Fruit fly (Drosophila melanogaster) whole organism, adult: Measurements from ENCODE around the gene CG32987.

Experiments used
- CG11617 ChIP-seq: fragments of 200-800 bp; sonication (Bioruptor generic); optimal IDR thresholded peaks from 2 replicates; lab custom pipeline; 2017; ENCODE audit warnings: mild to moderate bottlenecking, missing biosample characterization, missing genetic modification reagents, missing genetic modification characterization
- CG12768 ChIP-seq: fragments of 200-800 bp; sonication (Bioruptor generic); optimal IDR thresholded peaks from 2 replicates; lab custom pipeline; 2017; ENCODE audit warnings: missing biosample characterization, missing genetic modification characterization, mild to moderate bottlenecking, moderate library complexity, missing genetic modification reagents
- CG14711 ChIP-seq: fragments of 200-800 bp; sonication (Bioruptor generic); optimal IDR thresholded peaks from 2 replicates; lab custom pipeline; 2018; ENCODE audit warnings: missing biosample characterization, mild to moderate bottlenecking, missing genetic modification characterization, moderate library complexity
- CG1620 ChIP-seq: fragments of 200-800 bp; sonication (Bioruptor generic); optimal IDR thresholded peaks from 2 replicates; lab custom pipeline; 2016; ENCODE audit warnings: missing biosample characterization, missing genetic modification characterization
- CG33017 ChIP-seq: fragments of 200-800 bp; sonication (Bioruptor generic); optimal IDR thresholded peaks from 2 replicates; lab custom pipeline; 2018; ENCODE audit warnings: missing biosample characterization, mild to moderate bottlenecking, missing genetic modification characterization, moderate library complexity
- CG5204 ChIP-seq: fragments of 200-800 bp; sonication (Bioruptor generic); optimal IDR thresholded peaks from 2 replicates; lab custom pipeline; 2016; ENCODE audit warnings: missing biosample characterization, missing genetic modification characterization
- CG7045 ChIP-seq: fragments of 200-800 bp; sonication (Bioruptor generic); optimal IDR thresholded peaks from 2 replicates; lab custom pipeline; 2017; ENCODE audit warnings: missing biosample characterization, mild to moderate bottlenecking, missing genetic modification characterization
- CG7101 ChIP-seq: fragments of 200-800 bp; sonication (Bioruptor generic); optimal IDR thresholded peaks from 2 replicates; lab custom pipeline; 2018; ENCODE audit warnings: missing biosample characterization, mild to moderate bottlenecking, missing genetic modification characterization, moderate library complexity
- Clk ChIP-seq: fragments of 200-800 bp; sonication (Bioruptor generic); optimal IDR thresholded peaks from 2 replicates; lab custom pipeline; 2017; ENCODE audit warnings: missing biosample characterization, missing genetic modification characterization
- Crg-1 ChIP-seq: fragments of 200-800 bp; sonication (Bioruptor generic); optimal IDR thresholded peaks from 2 replicates; lab custom pipeline; 2016; ENCODE audit warnings: missing biosample characterization, missing genetic modification characterization
- Hr96 ChIP-seq: fragments of 200-800 bp; sonication (Bioruptor generic); optimal IDR thresholded peaks from 2 replicates; lab custom pipeline; 2016; ENCODE audit warnings: missing biosample characterization, missing genetic modification characterization
- Mnt ChIP-seq: fragments of 200-800 bp; sonication (Bioruptor generic); optimal IDR thresholded peaks from 2 replicates; lab custom pipeline; 2016; ENCODE audit warnings: missing biosample characterization, mild to moderate bottlenecking, missing genetic modification characterization
- bab1 ChIP-seq: fragments of 200-800 bp; sonication (Bioruptor generic); optimal IDR thresholded peaks from 3 replicates; lab custom pipeline; 2019; ENCODE audit warnings: missing biosample characterization, mild to moderate bottlenecking, missing genetic modification characterization, moderate library complexity
- cic ChIP-seq: fragments of 200-800 bp; sonication (Bioruptor generic); optimal IDR thresholded peaks from 2 replicates; lab custom pipeline; 2017; ENCODE audit warnings: missing biosample characterization, mild to moderate bottlenecking, missing genetic modification characterization, moderate library complexity
- cnc ChIP-seq, 2 experiments: fragments of >200 bp; optimal IDR thresholded peaks; 2 replicates each; lab custom pipeline; 2017
- kay ChIP-seq: fragments of 200-800 bp; sonication (Bioruptor generic); peaks from one replicate; lab custom pipeline; 2016; ENCODE audit warnings: missing biosample characterization, missing genetic modification characterization, borderline replicate concordance
- ovo ChIP-seq: fragments of 200-800 bp; sonication (Bioruptor generic); optimal IDR thresholded peaks from 2 replicates; lab custom pipeline; 2016; ENCODE audit warnings: missing biosample characterization, missing genetic modification characterization
- pad ChIP-seq: fragments of 200-800 bp; sonication (Bioruptor generic); optimal IDR thresholded peaks from 3 replicates; lab custom pipeline; 2017; ENCODE audit warnings: missing biosample characterization, missing genetic modification characterization, mild to moderate bottlenecking, moderate library complexity, missing genetic modification reagents
- tj ChIP-seq: fragments of 200-800 bp; sonication (Bioruptor generic); optimal IDR thresholded peaks from 3 replicates; lab custom pipeline; 2017; ENCODE audit warnings: missing biosample characterization, mild to moderate bottlenecking, missing genetic modification characterization, moderate library complexity
- toe ChIP-seq: fragments of 200-800 bp; sonication (Bioruptor generic); optimal IDR thresholded peaks from 2 replicates; lab custom pipeline; 2016; ENCODE audit warnings: missing biosample characterization, missing genetic modification characterization

The CG32987 gene

dm6 chr2L:8842262-8842561 is 21.4 kb upstream of the CG32987 start:
- TF ChIP-seq cnc (optimal IDR thresholded peaks at IDR 0.05; lab: Kevin White, UChicago) = no peak
- TF ChIP-seq ovo = no peak
- TF ChIP-seq CG1620 = no peak
- no peak for TF ChIP-seq CG7101
- TF ChIP-seq tj (GFP tag; lab: Kevin White, UChicago) = no peak
- TF ChIP-seq Hr96 (GFP tag; lab: Kevin White, UChicago) = no peak
- TF ChIP-seq toe (GFP tag; lab: Kevin White, UChicago) = no peak
- TF ChIP-seq CG11617 = no peak
- TF ChIP-seq CG5204 (GFP tag; lab: Kevin White, UChicago) = no peak
- no peak for TF ChIP-seq kay (GFP tag; lab: Kevin White, UChicago)
- TF ChIP-seq CG7045 (GFP tag; lab: Kevin White, UChicago) = no peak
- TF ChIP-seq bab1 = no peak
- TF ChIP-seq cic (GFP tag; lab: Kevin White, UChicago) = no peak
- TF ChIP-seq Crg-1 (GFP tag; lab: Kevin White, UChicago) = no peak
- no peak for TF ChIP-seq pad (GFP tag; lab: Kevin White, UChicago)
- no peak for TF ChIP-seq Mnt (GFP tag; lab: Kevin White, UChicago)
- no peak for TF ChIP-seq CG12768
- TF ChIP-seq Clk (GFP tag; lab: Kevin White, UChicago) = no peak
- TF ChIP-seq CG14711 = no peak
- no peak for TF ChIP-seq CG33017 (tag; lab: Kevin White, UChicago)

DNA sequence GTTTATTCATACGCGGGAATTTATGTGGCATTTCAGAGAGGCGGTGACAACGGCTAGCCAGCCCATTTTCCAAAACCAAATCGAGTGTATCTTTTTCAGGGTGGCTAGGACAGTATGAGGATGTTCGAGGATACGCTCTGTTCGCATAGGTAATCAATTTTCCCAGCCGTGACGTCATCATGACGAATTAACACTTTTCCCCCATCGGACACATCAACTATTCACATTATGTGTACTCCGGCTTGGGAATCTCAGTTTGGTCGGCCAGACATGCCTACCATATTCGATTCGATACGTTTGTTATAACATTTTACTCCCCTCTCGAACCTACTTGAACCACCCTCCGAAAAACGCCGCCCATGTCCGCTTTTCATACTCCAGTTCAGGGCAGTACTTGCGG is 20.0 kb upstream of the CG32987 start:
- TF ChIP-seq Crg-1 (GFP tag; lab: Kevin White, UChicago) (no peak), tj (GFP tag; lab: Kevin White, UChicago) (no peak), toe (GFP tag; lab: Kevin White, UChicago) (no peak), cnc (optimal IDR thresholded peaks at IDR 0.05; lab: Kevin White, UChicago) (no peak), Hr96 (GFP tag; lab: Kevin White, UChicago) (no peak), kay (GFP tag; lab: Kevin White, UChicago) (no peak), cic (GFP tag; lab: Kevin White, UChicago) (no peak), bab1 (no peak), CG14711 (no peak), Clk (GFP tag; lab: Kevin White, UChicago) (no peak), CG33017 (tag; lab: Kevin White, UChicago) (no peak), CG7045 (GFP tag; lab: Kevin White, UChicago) (no peak), CG5204 (GFP tag; lab: Kevin White, UChicago) (no peak), CG7101 (no peak)

dm6 chr2L:8844693-8845092 is 18.9 kb upstream of the CG32987 start:
- TF ChIP-seq Hr96 (GFP tag; lab: Kevin White, UChicago) (no peak), toe (GFP tag; lab: Kevin White, UChicago) (no peak), cnc (optimal IDR thresholded peaks at IDR 0.05; lab: Kevin White, UChicago) (no peak), kay (GFP tag; lab: Kevin White, UChicago) (no peak), CG5204 (GFP tag; lab: Kevin White, UChicago) (no peak), Clk (GFP tag; lab: Kevin White, UChicago) (no peak), pad (GFP tag; lab: Kevin White, UChicago) (no peak)

- no peak for TF ChIP-seq Clk (GFP tag; lab: Kevin White, UChicago)
- TF ChIP-seq toe (GFP tag; lab: Kevin White, UChicago) = no peak
- TF ChIP-seq CG12768 = no peak
- TF ChIP-seq kay (GFP tag; lab: Kevin White, UChicago) = no peak
- no peak for TF ChIP-seq CG11617
- TF ChIP-seq Mnt (GFP tag; lab: Kevin White, UChicago) = no peak
- TF ChIP-seq CG5204 (GFP tag; lab: Kevin White, UChicago) = no peak
- no peak for TF ChIP-seq CG7101
- TF ChIP-seq Crg-1 (GFP tag; lab: Kevin White, UChicago) = no peak
- TF ChIP-seq tj (GFP tag; lab: Kevin White, UChicago) = no peak
- no peak for TF ChIP-seq CG7045 (GFP tag; lab: Kevin White, UChicago)
- no peak for TF ChIP-seq CG14711
These were observed 17.7 kb upstream of the CG32987 start for dm6 chr2L:8845931-8846330.

- TF ChIP-seq CG7045 (GFP tag; lab: Kevin White, UChicago) (no peak), cnc (optimal IDR thresholded peaks at IDR 0.05; lab: Kevin White, UChicago) (no peak), cic (GFP tag; lab: Kevin White, UChicago) (no peak), bab1 (no peak), CG14711 (no peak), CG33017 (tag; lab: Kevin White, UChicago) (no peak), CG11617 (no peak), Mnt (GFP tag; lab: Kevin White, UChicago) (no peak), CG7101 (no peak), CG5204 (GFP tag; lab: Kevin White, UChicago) (no peak), CG12768 (no peak), tj (GFP tag; lab: Kevin White, UChicago) (no peak), ovo (no peak), toe (GFP tag; lab: Kevin White, UChicago) (no peak), CG1620 (no peak), kay (GFP tag; lab: Kevin White, UChicago) (no peak), Clk (GFP tag; lab: Kevin White, UChicago) (no peak), Hr96 (GFP tag; lab: Kevin White, UChicago) (no peak), Crg-1 (GFP tag; lab: Kevin White, UChicago) (no peak), pad (GFP tag; lab: Kevin White, UChicago) (no peak)
These were observed 16.7 kb upstream of the CG32987 start for dm6 chr2L:8846726-8847554.

- TF ChIP-seq CG11617 = no peak
- no peak for TF ChIP-seq CG5204 (GFP tag; lab: Kevin White, UChicago)
These were observed 14.4 kb upstream of the CG32987 start for dm6 chr2L:8849170-8849569.
